Worm (Caenorhabditis elegans) whole organism, late embryonic: ENCODE results near the gene F48F7.6.

Source experiments
- F13H6.1 ChIP-seq: sonication (generic microtip); optimal IDR thresholded peaks from 2 replicates; lab custom pipeline; 2016; ENCODE audit warnings: missing genetic modification characterization, missing compliant biosample characterization
- ceh-45 ChIP-seq: fragments of 200-800 bp; sonication (Bioruptor generic); IDR thresholded peaks from 2 replicates; pipeline ENCODE4 v1.3.6; 2022; ENCODE audit warnings: missing genetic modification reagents, missing genetic modification characterization, missing compliant biosample characterization
- elt-2 ChIP-seq: sonication (generic microtip); optimal IDR thresholded peaks from 2 replicates; lab custom pipeline; 2016; ENCODE audit warnings: missing genetic modification reagents, missing genetic modification characterization, missing compliant biosample characterization
- fkh-10 ChIP-seq: fragments of 150-350 bp; optimal IDR thresholded peaks from 2 replicates; lab custom pipeline; 2014; ENCODE audit warnings: missing biosample characterization, missing genetic modification reagents, missing genetic modification characterization
- hlh-6 ChIP-seq: sonication (generic microtip); optimal IDR thresholded peaks from 2 replicates; lab custom pipeline; 2016; ENCODE audit warnings: missing genotype, missing genetic modification characterization, missing compliant biosample characterization
- lim-6 ChIP-seq: sonication (generic microtip); optimal IDR thresholded peaks from 2 replicates; lab custom pipeline; 2016; ENCODE audit warnings: missing genetic modification characterization, missing compliant biosample characterization
- lin-11 ChIP-seq: fragments of 200-800 bp; sonication (Bioruptor generic); optimal IDR thresholded peaks from 2 replicates; lab custom pipeline; 2018; ENCODE audit warnings: mild to moderate bottlenecking, missing genetic modification characterization, missing compliant biosample characterization
- nfya-1 ChIP-seq: sonication (generic microtip); optimal IDR thresholded peaks from 2 replicates; lab custom pipeline; 2017; ENCODE audit warnings: missing genetic modification characterization, mild to moderate bottlenecking, missing compliant biosample characterization, antibody characterized with exemption, moderate library complexity
- nhr-11 ChIP-seq: fragments of 150-350 bp; optimal IDR thresholded peaks from 2 replicates; lab custom pipeline; 2014; ENCODE audit warnings: missing biosample characterization, missing genetic modification characterization
- npax-4 ChIP-seq: sonication (generic microtip); optimal IDR thresholded peaks from 2 replicates; lab custom pipeline; 2016; ENCODE audit warnings: missing genetic modification characterization, missing compliant biosample characterization
- pha-4 ChIP-seq: fragments of 150-350 bp; optimal IDR thresholded peaks from 2 replicates; lab custom pipeline; 2018; ENCODE audit warnings: missing biosample characterization, missing genetic modification reagents, missing genetic modification characterization
- sox-4 ChIP-seq: sonication (generic microtip); optimal IDR thresholded peaks from 2 replicates; lab custom pipeline; 2017; ENCODE audit warnings: mild to moderate bottlenecking, missing genetic modification characterization, inconsistent platforms, missing compliant biosample characterization
- tbx-2 ChIP-seq: sonication (generic microtip); optimal IDR thresholded peaks from 2 replicates; lab custom pipeline; 2016; ENCODE audit warnings: missing genetic modification characterization, missing compliant biosample characterization
- tbx-7 ChIP-seq: sonication (generic microtip); optimal IDR thresholded peaks from 2 replicates; lab custom pipeline; 2016; ENCODE audit warnings: missing genotype, missing genetic modification characterization, missing compliant biosample characterization

DNA sequence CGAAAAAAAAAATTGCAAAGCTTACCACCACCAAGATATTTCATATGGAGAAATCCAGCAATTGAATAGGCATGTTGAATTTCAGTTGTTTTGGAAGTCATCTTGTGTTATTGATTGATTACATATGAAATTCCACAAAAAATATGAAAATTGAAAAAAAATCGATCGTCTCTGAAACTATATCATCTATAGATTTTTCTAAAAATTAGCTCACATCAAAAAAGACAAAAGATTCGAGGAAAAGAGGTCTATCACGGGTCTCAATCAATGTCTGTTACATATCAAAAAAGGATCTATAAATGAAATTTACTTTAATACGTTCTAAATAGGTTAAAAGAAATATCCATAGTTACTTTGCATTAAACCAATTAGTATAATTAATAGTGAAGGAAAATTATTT, 34.8 kb downstream of the F48F7.6 start, which contains the start of gene tbc-19:
- no peak for TF ChIP-seq elt-2 (tag; lab: Kevin White, UChicago)
- no peak for TF ChIP-seq F13H6.1 (tag; lab: Kevin White, UChicago)
- TF ChIP-seq lim-6: no peak
- no peak for TF ChIP-seq nhr-11 (tag; lab: Kevin White, UChicago)
- no peak for TF ChIP-seq tbx-7 (tag; lab: Kevin White, UChicago)
- no peak for TF ChIP-seq npax-4 (tag; lab: Kevin White, UChicago)
- no peak for TF ChIP-seq hlh-6 (tag; lab: Kevin White, UChicago)
- no peak for TF ChIP-seq nfya-1 (tag; lab: Kevin White, UChicago)
- TF ChIP-seq fkh-10 (GFP tag; lab: Kevin White, UChicago): no peak
- TF ChIP-seq tbx-2 (tag; lab: Kevin White, UChicago): no peak
- no peak for TF ChIP-seq sox-4 (tag; lab: Kevin White, UChicago)
- TF ChIP-seq ceh-45: no peak
- no peak for TF ChIP-seq lin-11 (tag; lab: Kevin White, UChicago)
- no peak for TF ChIP-seq pha-4 (tag; lab: Kevin White, UChicago)
